Fruit fly (Drosophila melanogaster): ENCODE data around the gene CG7920.

DNA sequence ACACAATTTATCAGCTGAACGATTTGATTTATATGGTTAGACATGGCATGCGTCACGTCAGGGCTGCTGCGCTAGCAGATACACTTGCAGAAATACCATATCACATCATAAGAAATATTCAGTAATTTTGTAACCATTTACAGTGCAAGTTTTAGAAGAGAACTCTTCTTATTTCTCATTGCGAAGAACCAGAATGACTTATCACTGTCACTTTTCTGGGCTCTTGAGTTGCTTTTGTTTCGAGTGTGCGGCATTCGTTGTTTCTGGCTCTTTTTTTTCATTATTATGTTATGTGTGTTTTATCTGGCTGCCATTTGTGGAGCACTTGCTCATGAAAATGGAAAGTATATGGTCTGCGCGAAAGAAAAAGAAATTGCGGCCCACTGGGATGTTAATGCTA, 33.1 kb downstream of the CG7920 start:
- TF ChIP-seq brk (GFP tag; optimal IDR thresholded peaks at IDR 0.05) (no peak), Dif (GFP tag; optimal IDR thresholded peaks at IDR 0.05; ENCODE audit: partially characterized antibody) (no peak)

All from whole organism, wandering third instar larva.